Fruit fly (Drosophila melanogaster) whole organism, wandering third instar larva: Measurements from ENCODE around the gene aqz.
A peak's percentile ranks its signal among the peaks of the same experiment; 100 is the strongest.

Source experiments
- Abd-B ChIP-seq: fragments of >200 bp; optimal IDR thresholded peaks from 2 replicates; lab custom pipeline; 2017; ENCODE audit warnings: missing biosample characterization, missing genetic modification characterization
- CG32264 ChIP-seq: fragments of 200-800 bp; sonication (Bioruptor generic); optimal IDR thresholded peaks from 2 replicates; lab custom pipeline; 2016; ENCODE audit warnings: missing biosample characterization, missing genetic modification characterization
- CG9705 ChIP-seq: fragments of 200-800 bp; sonication (Bioruptor generic); optimal IDR thresholded peaks from 2 replicates; lab custom pipeline; 2018; ENCODE audit warnings: missing biosample characterization, mild to moderate bottlenecking, missing genetic modification characterization
- CrebA ChIP-seq: fragments of 200-800 bp; sonication (Bioruptor generic); optimal IDR thresholded peaks from 2 replicates; lab custom pipeline; 2016; ENCODE audit warnings: missing biosample characterization, mild to moderate bottlenecking, missing genetic modification characterization, borderline replicate concordance
- Dif ChIP-seq: fragments of 200-275, 200-300 bp; sonication (Bioruptor generic); optimal IDR thresholded peaks from 2 replicates; lab custom pipeline; 2018; ENCODE audit warnings: missing biosample characterization, missing genetic modification characterization; ENCODE audit not compliant: partially characterized antibody
- HLH106 ChIP-seq: fragments of 200-800 bp; optimal IDR thresholded peaks from 3 replicates; lab custom pipeline; 2019; ENCODE audit warnings: missing biosample characterization, mild to moderate bottlenecking, missing genetic modification characterization, moderate library complexity
- Hnf4 ChIP-seq: fragments of 200-800 bp; sonication (Bioruptor generic); optimal IDR thresholded peaks from 2 replicates; lab custom pipeline; 2016; ENCODE audit warnings: missing biosample characterization, mild to moderate bottlenecking, missing genetic modification characterization
- Hr83 ChIP-seq: fragments of 200-300 bp; sonication (Bioruptor generic); optimal IDR thresholded peaks from 2 replicates; lab custom pipeline; 2016; ENCODE audit warnings: missing biosample characterization, mild to moderate bottlenecking, missing genetic modification characterization, moderate library complexity; ENCODE audit not compliant: poor library complexity, severe bottlenecking
- Jra ChIP-seq: sonication (Bioruptor generic); optimal IDR thresholded peaks from 2 replicates; lab custom pipeline; 2016; ENCODE audit warnings: missing biosample characterization, missing genetic modification characterization
- Mio ChIP-seq: sonication (Bioruptor generic); optimal IDR thresholded peaks from 2 replicates; lab custom pipeline; 2016; ENCODE audit warnings: missing biosample characterization, missing genetic modification characterization
- N ChIP-seq: fragments of >200 bp; optimal IDR thresholded peaks from 2 replicates; lab custom pipeline; 2018; ENCODE audit warnings: missing biosample characterization, missing external identifiers, missing genetic modification characterization
- OdsH ChIP-seq: fragments of 200-800 bp; sonication (Bioruptor generic); optimal IDR thresholded peaks from 2 replicates; lab custom pipeline; 2016; ENCODE audit warnings: missing biosample characterization, mild to moderate bottlenecking, missing genetic modification characterization
- Rel ChIP-seq, 2 experiments: fragments of 200-800 bp; sonication (Bioruptor generic) in 1 of 2; optimal IDR thresholded peaks; 2 replicates in 1 of 2; 3 replicates in 1 of 2; lab custom pipeline; 2016 to 2019; ENCODE audit warnings: mild to moderate bottlenecking in 2 of 2, missing biosample characterization in 2 of 2, missing genetic modification characterization in 2 of 2, moderate library complexity in 1 of 2
- Sp1 ChIP-seq: fragments of 200-800 bp; sonication (Bioruptor generic); optimal IDR thresholded peaks from 3 replicates; lab custom pipeline; 2019; ENCODE audit warnings: missing biosample characterization, mild to moderate bottlenecking, missing genetic modification characterization, moderate library complexity
- Vsx2 ChIP-seq: fragments of 200-300, 225-300 bp; sonication (Bioruptor generic); optimal IDR thresholded peaks from 2 replicates; lab custom pipeline; 2018; ENCODE audit warnings: missing biosample characterization, missing genetic modification characterization; ENCODE audit not compliant: partially characterized antibody
- br ChIP-seq: fragments of 200-800 bp; sonication (Bioruptor generic); optimal IDR thresholded peaks from 2 replicates; lab custom pipeline; 2016; ENCODE audit warnings: missing biosample characterization, missing genetic modification characterization
- brk ChIP-seq: fragments of 200-800 bp; sonication (Bioruptor generic); optimal IDR thresholded peaks from 2 replicates; lab custom pipeline; 2016; ENCODE audit warnings: missing biosample characterization, mild to moderate bottlenecking, missing genetic modification characterization
- ey ChIP-seq: fragments of 200-800 bp; sonication (Bioruptor generic); optimal IDR thresholded peaks from 2 replicates; lab custom pipeline; 2016; ENCODE audit warnings: missing biosample characterization, missing genetic modification characterization
- foxo ChIP-seq, 2 experiments: fragments of 200-800 bp; sonication (Bioruptor generic); optimal IDR thresholded peaks; 2 replicates in 1 of 2; 3 replicates in 1 of 2; lab custom pipeline; 2016 to 2017; ENCODE audit warnings: missing biosample characterization in 2 of 2, missing genetic modification characterization in 2 of 2
- fru ChIP-seq: fragments of 200-800 bp; sonication (Bioruptor generic); optimal IDR thresholded peaks from 3 replicates; lab custom pipeline; 2016; ENCODE audit warnings: missing biosample characterization, mild to moderate bottlenecking, missing genetic modification characterization
- h ChIP-seq: fragments of 200-800 bp; sonication (Bioruptor generic); optimal IDR thresholded peaks from 3 replicates; lab custom pipeline; 2016; ENCODE audit warnings: missing biosample characterization, mild to moderate bottlenecking, missing genetic modification characterization
- pan ChIP-seq: fragments of >200 bp; optimal IDR thresholded peaks from 2 replicates; lab custom pipeline; 2017
- psq ChIP-seq: fragments of 200-800 bp; sonication (Bioruptor generic); optimal IDR thresholded peaks from 3 replicates; lab custom pipeline; 2017; ENCODE audit warnings: missing biosample characterization, mild to moderate bottlenecking, missing genetic modification characterization, moderate library complexity
- rgr ChIP-seq: fragments of 200-800 bp; sonication (Bioruptor generic); optimal IDR thresholded peaks from 3 replicates; lab custom pipeline; 2016; ENCODE audit warnings: missing biosample characterization, mild to moderate bottlenecking, missing genetic modification characterization
- sage ChIP-seq: fragments of 200-800 bp; sonication (Bioruptor generic); optimal IDR thresholded peaks from 2 replicates; lab custom pipeline; 2016; ENCODE audit warnings: missing biosample characterization, mild to moderate bottlenecking, missing genetic modification characterization
- sv ChIP-seq: fragments of 200-800 bp; sonication (Bioruptor generic); optimal IDR thresholded peaks from 3 replicates; lab custom pipeline; 2016; ENCODE audit warnings: missing biosample characterization, missing genetic modification characterization
- tai ChIP-seq: sonication (Bioruptor generic); optimal IDR thresholded peaks from 2 replicates; lab custom pipeline; 2016; ENCODE audit warnings: missing biosample characterization, missing genetic modification characterization
- usp ChIP-seq: fragments of >200 bp; optimal IDR thresholded peaks from 2 replicates; lab custom pipeline; 2017; ENCODE audit warnings: missing biosample characterization, missing genetic modification characterization
- woc ChIP-seq: sonication (Bioruptor generic); optimal IDR thresholded peaks from 2 replicates; lab custom pipeline; 2016; ENCODE audit warnings: missing biosample characterization, mild to moderate bottlenecking, missing genetic modification characterization

Gene aqz

DNA sequence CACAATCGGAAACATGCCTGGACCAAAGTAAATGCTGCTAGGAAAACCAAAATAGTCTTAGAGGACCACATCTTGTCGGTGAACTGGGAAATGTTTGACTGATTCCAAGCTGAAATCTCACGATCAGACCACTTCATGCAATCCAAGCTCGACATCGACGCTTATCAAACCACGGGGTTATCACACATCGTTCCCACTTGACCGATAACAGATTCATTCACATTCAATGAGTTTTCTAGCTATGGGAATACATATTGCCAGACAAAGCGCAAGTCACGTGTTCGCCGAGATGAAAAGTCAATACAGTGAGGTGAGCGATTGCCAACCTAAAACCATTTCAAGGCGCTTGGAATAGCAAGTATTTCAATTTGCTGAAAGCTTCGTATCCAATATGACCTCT, 10.8 kb downstream of the aqz start:
- no peak for TF ChIP-seq Rel (GFP tag; optimal IDR thresholded peaks at IDR 0.05; lab: Kevin White, UChicago)
- TF ChIP-seq Rel (tag; optimal IDR thresholded peaks at IDR 0.05; lab: Kevin White, UChicago): peak; percentile 74
- TF ChIP-seq N: no peak

DNA sequence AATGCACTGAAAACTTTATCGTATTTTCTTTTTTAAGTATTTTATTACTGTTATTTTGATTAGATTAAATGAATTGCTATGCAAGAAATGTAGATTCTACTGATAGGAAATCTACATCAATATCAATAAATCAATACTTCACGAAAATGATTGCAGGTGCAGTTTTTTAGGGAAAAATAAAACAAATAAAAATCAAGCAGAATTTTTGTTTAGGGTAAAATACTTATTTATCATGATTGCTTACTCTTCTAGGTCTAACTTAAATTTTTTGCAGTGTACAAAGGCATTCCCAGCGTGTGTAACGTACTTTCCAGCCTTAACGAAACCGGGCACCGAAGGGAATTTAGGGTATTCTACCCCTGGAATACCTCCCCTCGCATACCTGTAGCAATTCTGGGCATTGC, 12.0 kb downstream of the aqz start:
- TF ChIP-seq ey (GFP tag; lab: Kevin White, UChicago): peak; percentile 57
- peak; percentile 69 for TF ChIP-seq fru (GFP tag; lab: Kevin White, UChicago)
- peak; percentile 70 for TF ChIP-seq brk (GFP tag; lab: Kevin White, UChicago)
- peak; percentile 63 for TF ChIP-seq HLH106 (tag; lab: Kevin White, UChicago)
- peak in 1 of 2 experiments; percentile 72 for TF ChIP-seq foxo (GFP tag; optimal IDR thresholded peaks at IDR 0.05; lab: Kevin White, UChicago)
- peak; percentile 29 for TF ChIP-seq br (GFP tag; lab: Kevin White, UChicago)
- TF ChIP-seq h: peak; percentile 63
- TF ChIP-seq Mio (GFP tag; lab: Kevin White, UChicago): no peak
- peak; percentile 73 for TF ChIP-seq Sp1 (GFP tag; lab: Kevin White, UChicago)
- TF ChIP-seq Abd-B (GFP tag; lab: Kevin White, UChicago): no peak
- TF ChIP-seq psq (GFP tag; lab: Kevin White, UChicago): peak; percentile 16
- peak; percentile 1 for TF ChIP-seq Rel (GFP tag; optimal IDR thresholded peaks at IDR 0.05; lab: Kevin White, UChicago)
- TF ChIP-seq Rel (tag; optimal IDR thresholded peaks at IDR 0.05; lab: Kevin White, UChicago): no peak
- peak; percentile 12 for TF ChIP-seq sage (GFP tag; lab: Kevin White, UChicago)
- TF ChIP-seq Jra (GFP tag; lab: Kevin White, UChicago): peak; percentile 24
- TF ChIP-seq CG32264 (GFP tag; lab: Kevin White, UChicago): no peak
- peak; percentile 5 for TF ChIP-seq Hnf4 (GFP tag; lab: Kevin White, UChicago)
- TF ChIP-seq Hr83 (GFP tag; lab: Kevin White, UChicago): no peak
- peak; percentile 61 for TF ChIP-seq OdsH (GFP tag; lab: Kevin White, UChicago)
- TF ChIP-seq CG9705 (GFP tag; lab: Kevin White, UChicago): no peak
- TF ChIP-seq rgr (GFP tag; lab: Kevin White, UChicago): peak; percentile 72
- peak; percentile 52 for TF ChIP-seq woc (GFP tag; lab: Kevin White, UChicago)
- TF ChIP-seq sv: peak; percentile 53

dm6 chr3R:8807831-8808517, 12.5 kb downstream of the aqz start:
- TF ChIP-seq Dif (GFP tag; lab: Kevin White, UChicago) (peak; percentile 66), brk (GFP tag; lab: Kevin White, UChicago) (peak; percentile 5), pan (lab: Kevin White, UChicago) (no peak), Vsx2 (GFP tag; lab: Kevin White, UChicago) (no peak), Hnf4 (GFP tag; lab: Kevin White, UChicago) (peak; percentile 11), Rel (GFP tag; optimal IDR thresholded peaks at IDR 0.05; lab: Kevin White, UChicago) (no peak), Rel (tag; optimal IDR thresholded peaks at IDR 0.05; lab: Kevin White, UChicago) (peak; percentile 87), OdsH (GFP tag; lab: Kevin White, UChicago) (no peak), ey (GFP tag; lab: Kevin White, UChicago) (peak; percentile 26), Mio (GFP tag; lab: Kevin White, UChicago) (no peak), woc (GFP tag; lab: Kevin White, UChicago) (peak; percentile 46)

DNA sequence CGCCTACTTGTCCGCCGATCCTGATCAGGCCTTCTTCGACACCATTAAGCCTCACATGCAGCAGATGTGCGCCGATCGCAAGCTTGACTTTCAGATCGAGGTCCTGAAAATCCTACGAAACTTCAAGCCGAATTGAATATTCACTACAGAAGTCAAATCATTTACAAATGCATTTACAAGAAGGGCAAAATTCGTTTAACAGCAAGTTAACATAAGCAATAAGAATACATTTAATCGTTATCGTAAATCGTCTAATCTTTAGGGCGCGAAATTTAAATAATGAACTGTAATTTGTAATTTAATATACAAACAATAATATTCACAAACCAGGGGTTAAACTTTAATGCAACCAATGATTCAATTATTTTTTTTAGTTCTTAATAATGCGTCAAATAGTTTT, 13.4 kb downstream of the aqz start:
- TF ChIP-seq Mio (GFP tag; lab: Kevin White, UChicago): no peak
- TF ChIP-seq sage (GFP tag; lab: Kevin White, UChicago): no peak
- TF ChIP-seq OdsH (GFP tag; lab: Kevin White, UChicago): no peak
- no peak for TF ChIP-seq Abd-B (GFP tag; lab: Kevin White, UChicago)
- no peak for TF ChIP-seq Sp1 (GFP tag; lab: Kevin White, UChicago)
- TF ChIP-seq sv: no peak
- TF ChIP-seq pan (lab: Kevin White, UChicago): no peak
- TF ChIP-seq CrebA (GFP tag; lab: Kevin White, UChicago): no peak
- no peak for TF ChIP-seq tai (GFP tag; lab: Kevin White, UChicago)
- no peak for TF ChIP-seq usp (GFP tag; lab: Kevin White, UChicago)
- TF ChIP-seq Hr83 (GFP tag; lab: Kevin White, UChicago): no peak
- TF ChIP-seq HLH106 (tag; lab: Kevin White, UChicago): no peak
- TF ChIP-seq Dif (GFP tag; lab: Kevin White, UChicago): no peak
- TF ChIP-seq h: no peak
- no peak for TF ChIP-seq CG9705 (GFP tag; lab: Kevin White, UChicago)
- TF ChIP-seq br (GFP tag; lab: Kevin White, UChicago): no peak
- no peak for TF ChIP-seq fru (GFP tag; lab: Kevin White, UChicago)
- no peak for TF ChIP-seq Vsx2 (GFP tag; lab: Kevin White, UChicago)
